Worm (Caenorhabditis elegans): ENCODE measurements around the gene sams-4.
A peak's percentile ranks its signal among the peaks of the same experiment; 100 is the strongest.

The sams-4 gene

DNA sequence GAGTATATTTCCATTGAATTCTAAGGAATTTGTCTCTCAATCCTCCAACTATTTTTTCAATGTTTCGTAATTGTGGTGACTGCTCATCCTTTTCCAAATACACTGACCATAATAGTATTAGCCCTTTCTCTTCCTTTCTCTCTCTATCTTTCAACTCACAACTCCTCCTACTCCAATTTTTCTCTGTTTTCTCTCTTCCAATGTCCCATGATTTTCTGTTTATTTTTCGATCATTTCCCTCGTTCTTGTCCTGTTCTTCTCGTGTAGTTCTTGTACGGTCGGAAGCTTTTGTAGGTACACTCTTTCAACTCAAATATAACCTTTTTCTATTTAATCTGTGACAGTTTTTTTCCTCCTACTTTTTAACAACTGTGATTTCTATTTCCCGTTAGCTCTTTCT lies 24.2 kb downstream of the sams-4 start:
- TF ChIP-seq nhr-80 (tag; optimal IDR thresholded peaks at IDR 0.05) (peak; percentile 40), ets-4 (GFP tag; optimal IDR thresholded peaks at IDR 0.05) (no peak), atf-7 (tag; optimal IDR thresholded peaks at IDR 0.05) (no peak), F55B11.4 (tag; optimal IDR thresholded peaks at IDR 0.05; ENCODE audit: borderline replicate concordance, insufficient read depth) (no peak), ZK185.1 (tag; optimal IDR thresholded peaks at IDR 0.05; ENCODE audit: poor library complexity, severe bottlenecking) (no peak), aptf-3 (GFP tag; IDR thresholded peaks at IDR 0.05) (no peak), ztf-3 (GFP tag; optimal IDR thresholded peaks at IDR 0.05) (no peak)

DNA sequence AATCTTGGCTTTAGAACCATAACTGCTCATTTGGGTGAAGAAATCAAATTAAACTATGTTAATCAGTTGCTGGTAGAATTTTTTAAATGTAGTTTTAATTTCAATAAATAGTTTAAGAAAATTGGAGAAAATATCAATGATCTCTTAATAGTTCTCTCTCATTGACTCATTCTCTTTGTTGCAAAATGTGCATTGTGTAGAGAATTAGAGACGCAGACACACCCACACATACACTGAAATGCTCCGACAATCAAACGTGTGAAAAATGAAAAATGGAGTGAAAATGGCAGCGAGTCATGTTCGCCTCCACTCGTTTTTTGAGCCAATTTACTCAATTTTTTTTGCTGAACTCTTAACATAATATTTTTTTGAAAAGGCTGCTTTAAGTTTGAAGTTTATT lies 25.2 kb downstream of the sams-4 start:
- no peak for TF ChIP-seq ekl-4 (GFP tag; IDR thresholded peaks at IDR 0.05)
- TF ChIP-seq hlh-12 (tag; optimal IDR thresholded peaks at IDR 0.05), result no peak
- no peak for TF ChIP-seq Y95B8A.8 (GFP tag; IDR thresholded peaks at IDR 0.05)
- TF ChIP-seq attf-3 (GFP tag; conservative IDR thresholded peaks at IDR 0.05), result no peak
- peak; percentile 19 for TF ChIP-seq nhr-80 (tag; optimal IDR thresholded peaks at IDR 0.05)
- TF ChIP-seq nfya-2 (GFP tag; IDR thresholded peaks at IDR 0.05), result no peak
- no peak for TF ChIP-seq tbp1 (GFP tag; optimal IDR thresholded peaks at IDR 0.05)
- no peak for TF ChIP-seq bed-1 (GFP tag; IDR thresholded peaks at IDR 0.05)
- no peak for TF ChIP-seq him-1 (tag; optimal IDR thresholded peaks at IDR 0.05)

DNA sequence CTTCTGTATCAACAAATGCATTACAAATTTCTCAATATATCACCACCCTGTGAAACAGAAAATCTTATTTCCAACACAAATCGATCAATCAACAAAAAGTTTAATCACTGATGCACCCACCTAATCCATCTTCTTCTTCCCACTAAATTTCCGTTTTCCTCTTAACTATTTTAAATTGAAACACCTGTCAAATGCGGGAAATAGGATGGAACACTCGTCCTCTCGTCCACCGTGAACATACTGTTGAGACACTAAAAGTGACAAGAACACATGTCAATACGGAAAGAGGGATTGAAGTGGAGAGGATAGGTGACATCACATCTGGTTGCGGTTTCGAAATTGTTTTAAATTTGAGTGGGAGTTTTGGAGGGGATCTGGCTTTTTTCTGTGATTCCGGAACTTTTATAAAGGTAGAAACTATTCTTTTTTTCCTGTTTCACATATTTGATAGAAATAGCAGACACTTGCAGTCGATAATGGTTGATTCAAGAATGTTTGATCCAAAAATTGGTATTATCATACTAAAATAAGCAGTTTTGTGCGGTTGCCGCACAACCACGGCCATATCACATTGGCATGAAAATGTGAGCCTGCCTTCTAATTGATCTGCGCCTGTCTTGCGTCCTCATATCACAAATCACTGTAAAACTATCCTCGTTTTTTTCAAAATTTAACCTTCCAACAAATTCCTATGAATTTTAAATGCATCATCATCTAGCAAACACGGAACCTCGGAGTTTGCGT lies 25.9 kb downstream of the sams-4 start:
- no peak for TF ChIP-seq cebp-1 (GFP tag; IDR thresholded peaks at IDR 0.05)
- peak; percentile 35 for TF ChIP-seq cebp-1 (tag; optimal IDR thresholded peaks at IDR 0.05)
- no peak for TF ChIP-seq attf-6 (GFP tag; IDR thresholded peaks at IDR 0.05)
- TF ChIP-seq tlf-1 (GFP tag; optimal IDR thresholded peaks at IDR 0.05), result no peak
- no peak for TF ChIP-seq snpc-1.1 (tag; optimal IDR thresholded peaks at IDR 0.05; ENCODE audit: insufficient read depth)
- TF ChIP-seq tbp1 (GFP tag; optimal IDR thresholded peaks at IDR 0.05), result no peak

DNA sequence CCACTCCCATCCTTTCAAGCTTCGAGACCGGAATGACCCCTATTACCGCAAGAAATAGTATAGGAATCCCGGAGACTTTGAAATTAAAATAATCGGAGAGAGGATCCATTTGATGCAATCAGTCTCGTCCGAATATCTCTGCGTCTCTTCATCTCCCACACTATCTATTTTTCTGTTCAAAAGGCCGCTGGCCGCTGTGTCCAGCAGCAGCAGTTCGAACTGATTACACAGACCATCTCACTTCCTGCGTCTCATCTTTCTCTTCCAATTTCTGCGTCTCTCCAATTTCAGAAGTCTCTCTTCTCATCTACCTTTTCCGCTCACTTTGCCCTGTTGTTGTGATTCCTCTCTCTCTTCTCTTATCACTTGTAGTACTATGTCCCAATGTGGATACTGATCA lies 28.7 kb downstream of the sams-4 start:
- TF ChIP-seq fkh-3 (tag; optimal IDR thresholded peaks at IDR 0.05) (no peak), egl-44 (GFP tag; IDR thresholded peaks at IDR 0.05) (no peak), K12H6.12 (tag; optimal IDR thresholded peaks at IDR 0.05) (no peak), chd-7 (tag; optimal IDR thresholded peaks at IDR 0.05) (no peak), attf-3 (GFP tag; conservative IDR thresholded peaks at IDR 0.05) (no peak), attf-5 (GFP tag; optimal IDR thresholded peaks at IDR 0.05) (peak; percentile 18), C06A6.2 (GFP tag; conservative IDR thresholded peaks at IDR 0.05) (no peak), ekl-4 (GFP tag; IDR thresholded peaks at IDR 0.05) (no peak), bed-2 (GFP tag; IDR thresholded peaks at IDR 0.05) (no peak), xnd-1 (tag; optimal IDR thresholded peaks at IDR 0.05) (no peak), lsl-1 (GFP tag; optimal IDR thresholded peaks at IDR 0.05) (no peak), lag-1 (GFP tag; IDR thresholded peaks at IDR 0.05) (no peak), lsy-27 (tag; optimal IDR thresholded peaks at IDR 0.05; ENCODE audit: borderline replicate concordance, insufficient read depth) (no peak), dpl-1 (GFP tag; optimal IDR thresholded peaks at IDR 0.05) (no peak), F10E7.11 (tag; optimal IDR thresholded peaks at IDR 0.05) (no peak), lin-40 (tag; optimal IDR thresholded peaks at IDR 0.05) (peak; percentile 18), ceh-58 (GFP tag; IDR thresholded peaks at IDR 0.05) (no peak), athp-1 (tag; optimal IDR thresholded peaks at IDR 0.05) (no peak), nhr-80 (tag; optimal IDR thresholded peaks at IDR 0.05) (peak; percentile 88), bed-1 (GFP tag; IDR thresholded peaks at IDR 0.05) (no peak), B0019.2 (GFP tag; conservative IDR thresholded peaks at IDR 0.05) (no peak), hlh-12 (tag; optimal IDR thresholded peaks at IDR 0.05) (no peak), D2030.7 (GFP tag; IDR thresholded peaks at IDR 0.05) (no peak), sea-2 (GFP tag; IDR thresholded peaks at IDR 0.05) (no peak), aptf-2 (GFP tag; conservative IDR thresholded peaks at IDR 0.05) (no peak), dpff-1 (tag; optimal IDR thresholded peaks at IDR 0.05) (no peak), ztf-22 (GFP tag; optimal IDR thresholded peaks at IDR 0.05) (no peak), hmg-1.2 (GFP tag; IDR thresholded peaks at IDR 0.05) (peak; percentile 97)
